Worm (Caenorhabditis elegans): Measurements from ENCODE around the gene sru-31.

The sru-31 gene

DNA sequence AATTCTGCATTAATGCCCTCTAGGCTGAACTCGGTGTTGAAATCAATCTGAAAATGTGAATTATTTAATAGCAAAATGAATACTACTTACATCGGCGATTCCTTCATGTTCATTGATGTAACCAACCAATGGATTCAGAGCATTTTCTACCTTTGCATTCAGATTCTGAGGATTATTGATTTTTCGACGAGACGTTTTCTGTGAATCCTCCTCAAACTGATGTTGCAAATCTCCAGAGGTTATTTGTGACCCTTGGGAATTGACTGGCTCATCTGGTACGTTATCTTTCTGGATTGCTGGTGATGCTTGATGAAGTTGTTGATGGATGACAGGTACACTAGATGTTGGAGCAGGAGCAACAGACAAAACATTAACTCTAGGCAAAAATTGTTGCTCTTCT, 34.4 kb upstream of the sru-31 start:
- no peak for TF ChIP-seq zim-3 (tag; optimal IDR thresholded peaks at IDR 0.05)
- no peak for TF ChIP-seq lin-40 (tag; optimal IDR thresholded peaks at IDR 0.05)
- no peak for TF ChIP-seq mxl-1 (tag; optimal IDR thresholded peaks at IDR 0.05)
- no peak for TF ChIP-seq ama-1 (optimal IDR thresholded peaks at IDR 0.05)
- TF ChIP-seq ama-1 (GFP tag; optimal IDR thresholded peaks at IDR 0.05): no peak
- no peak for TF ChIP-seq snpc-4 (GFP tag; optimal IDR thresholded peaks at IDR 0.05)
- TF ChIP-seq snpc-4 (tag; optimal IDR thresholded peaks at IDR 0.05): no peak
- no peak for TF ChIP-seq B0261.1 (tag; optimal IDR thresholded peaks at IDR 0.05)

ce11 chrV:9782969-9783368, 33.5 kb upstream of the sru-31 start, which contains the start of gene F46B6.5:
Gene F46B6.5 (minus strand): TSS chrV:9783069.
- no peak for TF ChIP-seq cebp-2 (GFP tag; IDR thresholded peaks at IDR 0.05)
- TF ChIP-seq hmg-1.2 (GFP tag; IDR thresholded peaks at IDR 0.05): no peak
- 0 out of 2 replicates have a peak, but pooled peaks have one; percentile 38 for TF ChIP-seq ztf-25 (GFP tag; IDR thresholded peaks at IDR 0.05)
- TF ChIP-seq F57A8.1 (GFP tag; optimal IDR thresholded peaks at IDR 0.05): no peak

ce11 chrV:9784215-9784614, 32.3 kb upstream of the sru-31 start:
- TF ChIP-seq Y79H2A.3 (GFP tag; conservative IDR thresholded peaks at IDR 0.05) (no peak), let-607 (tag; optimal IDR thresholded peaks at IDR 0.05) (no peak), ceh-40 (GFP tag; IDR thresholded peaks at IDR 0.05) (no peak), ceh-91 (GFP tag; IDR thresholded peaks at IDR 0.05) (peak; percentile 50; the same call in 1 of the 2 replicates), lin-26 (GFP tag; IDR thresholded peaks at IDR 0.05) (no peak), madf-8 (GFP tag; conservative IDR thresholded peaks at IDR 0.05) (0 out of 2 replicates have a peak, but pooled peaks have one; percentile 21), madf-6 (GFP tag; IDR thresholded peaks at IDR 0.05) (peak; percentile 82), ceh-58 (GFP tag; IDR thresholded peaks at IDR 0.05) (no peak), efl-1 (GFP tag; optimal IDR thresholded peaks at IDR 0.05) (peak; percentile 56), lin-54 (GFP tag; optimal IDR thresholded peaks at IDR 0.05) (no peak), F57A8.1 (GFP tag; optimal IDR thresholded peaks at IDR 0.05) (no peak), F33H1.4 (GFP tag; IDR thresholded peaks at IDR 0.05) (peak; percentile 6; the same call in 1 of the 2 replicates), sptf-2 (GFP tag; optimal IDR thresholded peaks at IDR 0.05) (no peak), dpl-1 (GFP tag; optimal IDR thresholded peaks at IDR 0.05) (peak; percentile 21), ztf-25 (GFP tag; IDR thresholded peaks at IDR 0.05) (no peak), hmg-1.2 (GFP tag; IDR thresholded peaks at IDR 0.05) (no peak), xnd-1 (tag; optimal IDR thresholded peaks at IDR 0.05) (peak; percentile 49), zim-3 (tag; optimal IDR thresholded peaks at IDR 0.05) (no peak), F23B12.7 (tag; optimal IDR thresholded peaks at IDR 0.05; ENCODE audit: insufficient read depth) (no peak), rec-8 (tag; optimal IDR thresholded peaks at IDR 0.05) (no peak), unc-62 (GFP tag; optimal IDR thresholded peaks at IDR 0.05) (no peak), die-1 (tag; optimal IDR thresholded peaks at IDR 0.05) (no peak), C17E4.6 (GFP tag; IDR thresholded peaks at IDR 0.05) (no peak), hrde-1 (tag; optimal IDR thresholded peaks at IDR 0.05; ENCODE audit: borderline replicate concordance) (no peak), F10E7.11 (tag; optimal IDR thresholded peaks at IDR 0.05) (no peak), lsl-1 (GFP tag; optimal IDR thresholded peaks at IDR 0.05) (peak; percentile 45), nhr-90 (tag; optimal IDR thresholded peaks at IDR 0.05) (no peak)

DNA sequence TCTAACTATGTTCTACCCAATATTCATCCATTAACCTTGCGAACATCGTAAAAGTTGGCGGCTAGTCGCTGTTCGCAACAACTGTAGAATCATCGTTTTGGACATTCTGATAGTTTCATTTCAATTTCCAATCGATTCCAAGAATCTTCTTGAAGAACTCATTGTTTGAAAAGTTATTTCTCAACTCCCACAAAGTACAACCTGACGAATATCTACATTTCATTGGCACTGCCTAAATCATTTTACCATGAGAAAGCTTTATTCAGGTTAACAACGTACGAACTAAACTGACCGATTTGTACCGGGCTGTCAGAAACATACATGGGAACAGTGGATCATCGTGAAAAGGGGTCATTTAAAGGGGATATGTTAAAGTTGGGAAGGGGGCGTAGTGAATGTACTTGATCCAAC, 29.8 kb upstream of the sru-31 start, which contains the start of gene F46B6.6:
TSS of gene F46B6.6 (minus strand) at position 148 of the 411 bp plus-strand sequence.
- 0 out of 2 replicates have a peak, but pooled peaks have one; percentile 19 for TF ChIP-seq pbrm-1 (GFP tag; IDR thresholded peaks at IDR 0.05)
- peak; percentile 46 for TF ChIP-seq atf-7 (tag; optimal IDR thresholded peaks at IDR 0.05)
- TF ChIP-seq bed-1 (GFP tag; IDR thresholded peaks at IDR 0.05): no peak
- TF ChIP-seq C17E4.6 (GFP tag; IDR thresholded peaks at IDR 0.05): no peak
- peak; percentile 22 for TF ChIP-seq nhr-27 (tag; optimal IDR thresholded peaks at IDR 0.05)
- no peak for TF ChIP-seq hlh-12 (tag; optimal IDR thresholded peaks at IDR 0.05)
- no peak for TF ChIP-seq snpc-1.3 (tag; optimal IDR thresholded peaks at IDR 0.05; ENCODE audit: insufficient read depth)
- no peak for TF ChIP-seq cebp-1 (GFP tag; IDR thresholded peaks at IDR 0.05)
- TF ChIP-seq cebp-1 (tag; optimal IDR thresholded peaks at IDR 0.05): peak; percentile 54
- no peak for TF ChIP-seq egl-44 (GFP tag; IDR thresholded peaks at IDR 0.05)
- TF ChIP-seq madf-8 (GFP tag; conservative IDR thresholded peaks at IDR 0.05): no peak; the same call in 1 of the 2 replicates
- no peak for TF ChIP-seq Y53F4B.3 (GFP tag; IDR thresholded peaks at IDR 0.05)
- no peak for TF ChIP-seq dox-1 (GFP tag; IDR thresholded peaks at IDR 0.05)

All from whole organism, young adult.